Worm (Caenorhabditis elegans) whole organism, early embryonic: ENCODE data around the gene bgnt-1.1.

ENCODE experiments used
- ama-1 ChIP-seq: fragments of 150-350 bp; optimal IDR thresholded peaks from 2 replicates; lab custom pipeline; 2014
- flt-1 ChIP-seq: fragments of 200-800 bp; sonication (Bioruptor generic); IDR thresholded peaks from 2 replicates; pipeline ENCODE4 v1.3.6; 2022; ENCODE audit warnings: missing genetic modification characterization, missing compliant biosample characterization

ce11 chrIV:10511432-10511831, 38.9 kb downstream of the bgnt-1.1 start:
- TF ChIP-seq ama-1 (lab: Kevin White, UChicago) (no peak), flt-1 (GFP tag; lab: Robert Waterston, UW) (no peak)
